Fruit fly (Drosophila melanogaster): ENCODE results near the gene Ge-1.
A peak's percentile ranks its signal among the peaks of the same experiment; 100 is the strongest.

Ge-1 gene

dm6 chr2L:11058111-11058665, 42.5 kb downstream of the Ge-1 start (continued):
- TF ChIP-seq odd (GFP tag; optimal IDR thresholded peaks at IDR 0.05) (no peak), ro (GFP tag; IDR thresholded peaks at IDR 0.05) (no peak), kni (GFP tag; optimal IDR thresholded peaks at IDR 0.05) (peak; percentile 47), abd-A (tag; optimal IDR thresholded peaks at IDR 0.05) (no peak), gcm2 (GFP tag; optimal IDR thresholded peaks at IDR 0.05) (no peak), CG18599 (GFP tag; optimal IDR thresholded peaks at IDR 0.05) (no peak), crp (GFP tag; optimal IDR thresholded peaks at IDR 0.05) (no peak), wor (GFP tag; IDR thresholded peaks at IDR 0.05) (0 out of 2 replicates have a peak, but pooled peaks have one; percentile 13), lola (GFP tag; optimal IDR thresholded peaks at IDR 0.05) (no peak), CG13624 (GFP tag; optimal IDR thresholded peaks at IDR 0.05) (no peak), Dref (GFP tag; IDR thresholded peaks at IDR 0.05) (no peak), CG34422 (GFP tag; IDR thresholded peaks at IDR 0.05) (no peak), phol (tag; optimal IDR thresholded peaks at IDR 0.05) (no peak), Chrac-16 (GFP tag; optimal IDR thresholded peaks at IDR 0.05) (no peak), CG15696 (tag; optimal IDR thresholded peaks at IDR 0.05) (no peak), CG12942 (GFP tag; optimal IDR thresholded peaks at IDR 0.05) (no peak), trh (GFP tag; optimal IDR thresholded peaks at IDR 0.05) (no peak), Sry-β (GFP tag; optimal IDR thresholded peaks at IDR 0.05) (no peak), CG31224 (GFP tag; IDR thresholded peaks at IDR 0.05) (no peak), CG2120 (GFP tag; optimal IDR thresholded peaks at IDR 0.05) (peak; percentile 47), zen (tag; optimal IDR thresholded peaks at IDR 0.05) (no peak), CG1832 (GFP tag; optimal IDR thresholded peaks at IDR 0.05) (no peak), nmo (GFP tag; optimal IDR thresholded peaks at IDR 0.05) (no peak), CG18619 (GFP tag; optimal IDR thresholded peaks at IDR 0.05) (no peak), CG32772 (GFP tag; IDR thresholded peaks at IDR 0.05) (no peak), CG10431 (GFP tag; optimal IDR thresholded peaks at IDR 0.05) (no peak), ftz-f1 (GFP tag; optimal IDR thresholded peaks at IDR 0.05) (peak; percentile 39), caup (GFP tag; optimal IDR thresholded peaks at IDR 0.05; ENCODE audit: severe bottlenecking) (no peak), ase (GFP tag; IDR thresholded peaks at IDR 0.05) (no peak), sr (GFP tag; IDR thresholded peaks at IDR 0.05) (0 out of 3 replicates have a peak, but pooled peaks have one; percentile 61), HLH3B (GFP tag; IDR thresholded peaks at IDR 0.05) (no peak; the same call in 1 of the 2 replicates), CG6175 (GFP tag; IDR thresholded peaks at IDR 0.05) (no peak), exex (tag; optimal IDR thresholded peaks at IDR 0.05) (no peak), CG11093 (GFP tag; IDR thresholded peaks at IDR 0.05) (no peak), Oli (tag; optimal IDR thresholded peaks at IDR 0.05) (no peak), Dll (GFP tag; IDR thresholded peaks at IDR 0.05; ENCODE audit: partially characterized antibody) (no peak), lmd (GFP tag; IDR thresholded peaks at IDR 0.05) (no peak), Scr (GFP tag; IDR thresholded peaks at IDR 0.05; ENCODE audit: partially characterized antibody) (no peak), CG4730 (GFP tag; IDR thresholded peaks at IDR 0.05) (no peak), her (GFP tag; optimal IDR thresholded peaks at IDR 0.05) (no peak), br (optimal IDR thresholded peaks at IDR 0.05) (no peak), CG4404 (GFP tag; IDR thresholded peaks at IDR 0.05) (no peak), CG10274 (GFP tag; optimal IDR thresholded peaks at IDR 0.05) (no peak), insv (GFP tag; optimal IDR thresholded peaks at IDR 0.05) (no peak), Rfx (GFP tag; IDR thresholded peaks at IDR 0.05) (no peak), CG30403 (GFP tag; optimal IDR thresholded peaks at IDR 0.05) (peak; percentile 2), CG11723 (GFP tag; optimal IDR thresholded peaks at IDR 0.05) (no peak), MTF-1 (GFP tag; optimal IDR thresholded peaks at IDR 0.05; ENCODE audit: borderline replicate concordance) (no peak), crc (GFP tag; optimal IDR thresholded peaks at IDR 0.05) (no peak), CG14860 (GFP tag; IDR thresholded peaks at IDR 0.05; ENCODE audit: partially characterized antibody) (no peak), pb (GFP tag; optimal IDR thresholded peaks at IDR 0.05) (no peak)

All from whole organism, embryonic.